Fruit fly (Drosophila melanogaster) whole organism, embryonic: ENCODE measurements around the gene wge.
A peak's percentile ranks its signal among the peaks of the same experiment; 100 is the strongest.

Experiments
- Antp ChIP-seq: fragments of 200-800 bp; sonication (Bioruptor generic); optimal IDR thresholded peaks from 3 replicates; lab custom pipeline; 2016; ENCODE audit warnings: missing biosample characterization, missing genetic modification characterization
- CG10321 ChIP-seq: fragments of 200-800 bp; sonication (Bioruptor generic); IDR thresholded peaks from 2 replicates; pipeline ENCODE4 v1.3.6; 2022; ENCODE audit warnings: missing biosample characterization, missing genetic modification characterization
- CG10462 ChIP-seq: fragments of 200-800 bp; sonication (Bioruptor generic); optimal IDR thresholded peaks from 2 replicates; lab custom pipeline; 2016; ENCODE audit warnings: missing biosample characterization, missing genetic modification characterization
- CG10959 ChIP-seq: fragments of 200-800 bp; sonication (Bioruptor generic); IDR thresholded peaks from 2 replicates; pipeline ENCODE4 v1.3.6; 2022; ENCODE audit warnings: missing biosample characterization, missing genetic modification characterization
- CG11398 ChIP-seq: fragments of 200-800 bp; sonication (Bioruptor generic); optimal IDR thresholded peaks from 2 replicates; lab custom pipeline; 2016; ENCODE audit warnings: missing biosample characterization, missing genetic modification characterization
- CG13775 ChIP-seq: fragments of 200-800 bp; sonication (Bioruptor generic); optimal IDR thresholded peaks from 3 replicates; lab custom pipeline; 2017; ENCODE audit warnings: missing biosample characterization, mild to moderate bottlenecking, missing genetic modification characterization
- CG16815 ChIP-seq: fragments of 200-800 bp; sonication (Bioruptor generic); optimal IDR thresholded peaks from 3 replicates; lab custom pipeline; 2017; ENCODE audit warnings: missing biosample characterization, mild to moderate bottlenecking, missing genetic modification characterization
- CG16863 ChIP-seq: fragments of 200-800 bp; sonication (Bioruptor generic); optimal IDR thresholded peaks from 3 replicates; lab custom pipeline; 2016; ENCODE audit warnings: missing biosample characterization, missing genetic modification characterization
- CG17385 ChIP-seq: fragments of 200-800 bp; sonication (Bioruptor generic); optimal IDR thresholded peaks from 3 replicates; lab custom pipeline; 2018; ENCODE audit warnings: missing biosample characterization, mild to moderate bottlenecking, missing genetic modification characterization
- CG2120 ChIP-seq: fragments of 200-800 bp; sonication (Bioruptor generic); optimal IDR thresholded peaks from 3 replicates; lab custom pipeline; 2016; ENCODE audit warnings: missing biosample characterization, missing genetic modification characterization
- CG2129 ChIP-seq: fragments of 200-800 bp; sonication (Bioruptor generic); IDR thresholded peaks from 2 replicates; pipeline ENCODE4 v1.3.6; 2022; ENCODE audit warnings: missing biosample characterization, missing genetic modification characterization; ENCODE audit not compliant: partially characterized antibody
- CG30431 ChIP-seq: fragments of 200-800 bp; sonication (Bioruptor generic); optimal IDR thresholded peaks from 2 replicates; lab custom pipeline; 2017; ENCODE audit warnings: missing biosample characterization, missing genetic modification characterization
- CG34224 ChIP-seq: fragments of 200-800 bp; sonication (Bioruptor generic); IDR thresholded peaks from 3 replicates; pipeline ENCODE4 v1.3.6; 2022; ENCODE audit warnings: missing biosample characterization, missing genetic modification characterization; ENCODE audit not compliant: partially characterized antibody
- CG4360 ChIP-seq: fragments of 200-800 bp; sonication (Bioruptor generic); IDR thresholded peaks from 2 replicates; pipeline ENCODE4 v1.3.6; 2022; ENCODE audit warnings: missing biosample characterization, missing genetic modification characterization
- CG4424 ChIP-seq: fragments of 200-800 bp; sonication (Bioruptor generic); optimal IDR thresholded peaks from 3 replicates; lab custom pipeline; 2016; ENCODE audit warnings: missing biosample characterization, missing genetic modification characterization
- CG4730 ChIP-seq: fragments of 200-800 bp; sonication (Bioruptor generic); IDR thresholded peaks from 2 replicates; pipeline ENCODE4 v1.3.6; 2022; ENCODE audit warnings: missing biosample characterization, missing genetic modification characterization
- CG6854 ChIP-seq: fragments of 200-800 bp; sonication (Bioruptor generic); optimal IDR thresholded peaks from 3 replicates; lab custom pipeline; 2017; ENCODE audit warnings: missing biosample characterization, mild to moderate bottlenecking, missing genetic modification characterization
- E2f1 ChIP-seq: fragments of 200-800 bp; sonication (Bioruptor generic); IDR thresholded peaks from 2 replicates; pipeline ENCODE4 v1.3.6; 2022; ENCODE audit warnings: missing biosample characterization, missing genetic modification characterization
- Elba2 ChIP-seq: fragments of 200-800 bp; sonication (Bioruptor generic); optimal IDR thresholded peaks from 3 replicates; lab custom pipeline; 2016; ENCODE audit warnings: missing biosample characterization, missing genetic modification characterization
- Hmx ChIP-seq: fragments of 200-800 bp; sonication (Bioruptor generic); optimal IDR thresholded peaks from 2 replicates; lab custom pipeline; 2016; ENCODE audit warnings: missing biosample characterization, missing genetic modification characterization
- Myb ChIP-seq: fragments of 200-800 bp; sonication (Bioruptor generic); optimal IDR thresholded peaks from 2 replicates; lab custom pipeline; 2016; ENCODE audit warnings: missing biosample characterization, missing genetic modification characterization
- Poxn ChIP-seq: fragments of 200-800 bp; sonication (Bioruptor generic); IDR thresholded peaks from 2 replicates; pipeline ENCODE4 v1.3.6; 2022; ENCODE audit warnings: missing biosample characterization, missing genetic modification characterization
- ac ChIP-seq: fragments of 200-800 bp; sonication (Bioruptor generic); optimal IDR thresholded peaks from 3 replicates; lab custom pipeline; 2017; ENCODE audit warnings: missing biosample characterization, mild to moderate bottlenecking, missing genetic modification characterization
- ase ChIP-seq: fragments of 200-800 bp; sonication (Bioruptor generic); IDR thresholded peaks from 3 replicates; pipeline ENCODE4 v1.3.6; 2022; ENCODE audit warnings: missing biosample characterization, missing genetic modification characterization
- bigmax ChIP-seq: fragments of 200-800 bp; sonication (Bioruptor generic); optimal IDR thresholded peaks from 2 replicates; lab custom pipeline; 2018; ENCODE audit warnings: missing biosample characterization, mild to moderate bottlenecking, missing genetic modification characterization
- chn ChIP-seq: fragments of 200-800 bp; sonication (Bioruptor generic); optimal IDR thresholded peaks from 2 replicates; lab custom pipeline; 2016; ENCODE audit warnings: missing biosample characterization, missing genetic modification characterization
- gce ChIP-seq: fragments of 200-800 bp; sonication (Bioruptor generic); IDR thresholded peaks from 3 replicates; pipeline ENCODE4 v1.3.6; 2022; ENCODE audit warnings: missing biosample characterization, missing genetic modification characterization
- gcm ChIP-seq: fragments of 200-800 bp; sonication (Bioruptor generic); optimal IDR thresholded peaks from 2 replicates; lab custom pipeline; 2019; ENCODE audit warnings: missing biosample characterization, mild to moderate bottlenecking, missing genetic modification characterization, moderate library complexity
- gsb ChIP-seq: fragments of 200-800 bp; sonication (Bioruptor generic); IDR thresholded peaks from 2 replicates; pipeline ENCODE4 v1.3.6; 2022; ENCODE audit warnings: missing biosample characterization, missing genetic modification characterization
- h ChIP-seq: fragments of >200 bp; optimal IDR thresholded peaks from 2 replicates; lab custom pipeline; 2017
- ham ChIP-seq: fragments of 200-800 bp; sonication (Bioruptor generic); IDR thresholded peaks from 2 replicates; pipeline ENCODE4 v1.3.6; 2022; ENCODE audit warnings: missing biosample characterization, missing genetic modification characterization
- ind ChIP-seq: fragments of 200-800 bp; sonication (Bioruptor generic); optimal IDR thresholded peaks from 3 replicates; lab custom pipeline; 2016; ENCODE audit warnings: missing biosample characterization, missing genetic modification characterization
- kni ChIP-seq: fragments of 200-800 bp; sonication (Bioruptor generic); optimal IDR thresholded peaks from 3 replicates; lab custom pipeline; 2017; ENCODE audit warnings: mild to moderate bottlenecking, missing biosample characterization, missing genetic modification reagents, missing genetic modification characterization
- lab ChIP-seq: fragments of 200-800 bp; sonication (Bioruptor generic); optimal IDR thresholded peaks from 3 replicates; lab custom pipeline; 2017; ENCODE audit warnings: missing biosample characterization, missing genetic modification characterization, mild to moderate bottlenecking, moderate library complexity, missing genetic modification reagents
- nau ChIP-seq: fragments of 200-800 bp; sonication (Bioruptor generic); optimal IDR thresholded peaks from 3 replicates; lab custom pipeline; 2017; ENCODE audit warnings: missing biosample characterization, mild to moderate bottlenecking, missing genetic modification characterization, missing genetic modification reagents
- nerfin-2 ChIP-seq: fragments of 200-800 bp; sonication (Bioruptor generic); IDR thresholded peaks from 2 replicates; pipeline ENCODE4 v1.3.6; 2022; ENCODE audit warnings: missing biosample characterization, missing genetic modification characterization; ENCODE audit not compliant: partially characterized antibody
- nmo ChIP-seq: fragments of 200-800 bp; sonication (Bioruptor generic); optimal IDR thresholded peaks from 2 replicates; lab custom pipeline; 2018; ENCODE audit warnings: missing biosample characterization, mild to moderate bottlenecking, missing genetic modification characterization, moderate library complexity
- nom ChIP-seq: fragments of 200-800 bp; sonication (Bioruptor generic); optimal IDR thresholded peaks from 2 replicates; lab custom pipeline; 2017; ENCODE audit warnings: missing biosample characterization, missing genetic modification characterization, mild to moderate bottlenecking, moderate library complexity, missing genetic modification reagents
- org-1 ChIP-seq: fragments of 200-800 bp; sonication (Bioruptor generic); optimal IDR thresholded peaks from 2 replicates; lab custom pipeline; 2017; ENCODE audit warnings: missing biosample characterization, missing genetic modification characterization
- pan ChIP-seq, 4 experiments: fragments of >200 bp in 3 of 4; fragments of 200-800 bp in 1 of 4; sonication (Bioruptor generic) in 1 of 4; optimal IDR thresholded peaks in 3 of 4; IDR thresholded peaks in 1 of 4; 2 replicates each; pipeline versions ENCODE4 v1.3.6 to Lab custom; 2017 to 2022; ENCODE audit warnings: missing biosample characterization in 2 of 4, missing genetic modification characterization in 2 of 4, mixed read lengths in 1 of 4
- pfk ChIP-seq: fragments of 200-800 bp; sonication (Bioruptor generic); optimal IDR thresholded peaks from 2 replicates; lab custom pipeline; 2018; ENCODE audit warnings: missing biosample characterization, mild to moderate bottlenecking, missing genetic modification characterization, moderate library complexity
- rib ChIP-seq: fragments of 200-800 bp; sonication (Bioruptor generic); IDR thresholded peaks from 2 replicates; pipeline ENCODE4 v1.3.6; 2022; ENCODE audit warnings: missing biosample characterization, missing genetic modification characterization
- sens ChIP-seq: fragments of 200-800 bp; sonication (Bioruptor generic); peaks from one replicate; lab custom pipeline; 2016; ENCODE audit warnings: missing biosample characterization, missing genetic modification characterization
- so ChIP-seq: fragments of 200-800 bp; sonication (Bioruptor generic); IDR thresholded peaks from 3 replicates; pipeline ENCODE4 v1.3.6; 2022; ENCODE audit warnings: missing biosample characterization, missing genetic modification characterization
- sqz ChIP-seq: fragments of 200-800 bp; sonication (Bioruptor generic); optimal IDR thresholded peaks from 3 replicates; lab custom pipeline; 2018; ENCODE audit warnings: missing biosample characterization, mild to moderate bottlenecking, missing genetic modification characterization
- stc ChIP-seq: fragments of 200-800 bp; sonication (Bioruptor generic); IDR thresholded peaks from 2 replicates; pipeline ENCODE4 v1.3.6; 2022; ENCODE audit warnings: missing biosample characterization, missing genetic modification characterization
- twi ChIP-seq: fragments of 200-800 bp; optimal IDR thresholded peaks from 2 replicates; lab custom pipeline; 2019; ENCODE audit warnings: missing biosample characterization, mild to moderate bottlenecking, missing genetic modification characterization, moderate library complexity
- vvl ChIP-seq: fragments of 200-800 bp; sonication (Bioruptor generic); IDR thresholded peaks from 2 replicates; pipeline ENCODE4 v1.3.6; 2022; ENCODE audit warnings: missing biosample characterization, missing genetic modification characterization

Gene wge

DNA sequence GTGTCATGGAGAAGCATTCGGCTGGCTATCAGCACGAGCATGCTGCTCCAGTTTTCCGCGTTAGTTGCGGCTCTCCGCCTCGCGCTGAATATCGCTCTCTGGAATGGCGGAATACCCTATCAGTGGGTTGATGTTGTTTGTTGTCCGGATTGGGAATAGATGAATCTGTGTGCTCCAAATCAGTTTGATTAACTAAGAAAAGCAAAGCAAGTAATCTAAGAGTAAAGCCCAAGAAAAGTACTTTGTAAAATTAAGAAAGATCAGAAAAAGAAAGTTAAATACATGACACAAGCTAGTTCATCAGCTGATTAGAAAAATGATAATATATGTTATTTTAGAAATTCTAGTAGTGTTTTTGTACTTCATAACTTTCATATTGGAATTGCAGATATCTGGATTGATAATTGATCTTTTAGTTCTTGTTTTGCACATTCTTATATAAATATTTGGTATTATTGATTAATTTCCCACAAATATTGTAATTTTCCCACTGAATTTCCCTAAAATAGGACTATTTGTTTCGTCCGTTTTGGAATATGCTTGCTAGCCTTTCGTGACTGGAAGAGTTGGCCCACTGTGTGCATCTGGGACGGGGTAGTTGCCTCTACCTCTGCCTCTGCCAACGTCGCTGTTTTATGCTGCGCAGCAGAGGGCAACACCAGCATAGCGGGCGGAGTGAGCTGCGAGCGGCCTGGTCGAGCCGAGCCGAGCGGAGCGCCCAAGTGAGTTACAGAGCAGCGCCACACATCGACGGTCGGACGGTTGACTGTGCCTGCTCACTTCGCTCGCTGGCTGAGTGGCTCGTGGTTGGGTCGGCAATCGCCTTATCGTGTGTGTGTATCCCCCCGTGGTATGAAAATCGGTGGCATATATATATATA, 33.2 kb upstream of the wge start (continued):
- TF ChIP-seq ind (GFP tag; lab: Kevin White, UChicago), result peak; percentile 50
- TF ChIP-seq CG6854 (GFP tag; lab: Kevin White, UChicago), result peak; percentile 26
- peak; percentile 50; the same call in 2 of the 3 replicates for TF ChIP-seq CG34224 (GFP tag; lab: Robert Waterston, UW)
- TF ChIP-seq sqz, result peak; percentile 62
- no peak for TF ChIP-seq kni (GFP tag; lab: Kevin White, UChicago)
- no peak for TF ChIP-seq Poxn (GFP tag; lab: Robert Waterston, UW)
- TF ChIP-seq ham (GFP tag; lab: Robert Waterston, UW), result no peak
- peak; percentile 65; the same call in 2 of the 3 replicates for TF ChIP-seq gce (GFP tag; lab: Robert Waterston, UW)
- TF ChIP-seq CG10959 (GFP tag; lab: Robert Waterston, UW), result peak; percentile 17
- TF ChIP-seq CG11398 (GFP tag; lab: Kevin White, UChicago), result no peak
- TF ChIP-seq vvl (GFP tag; lab: Robert Waterston, UW), result peak; percentile 38
- TF ChIP-seq lab (GFP tag; lab: Kevin White, UChicago), result peak; percentile 44
- TF ChIP-seq pfk (GFP tag; lab: Kevin White, UChicago), result no peak
- peak; percentile 24; the same call in 2 of the 3 replicates for TF ChIP-seq so
- no peak for TF ChIP-seq nom
- peak; percentile 55; the same call in 1 of the 2 replicates for TF ChIP-seq E2f1 (GFP tag; lab: Robert Waterston, UW)
- peak; percentile 78 for TF ChIP-seq nmo (GFP tag; lab: Kevin White, UChicago)
- TF ChIP-seq CG16863 (GFP tag; lab: Kevin White, UChicago), result peak; percentile 37
- TF ChIP-seq CG4360 (GFP tag; lab: Robert Waterston, UW), result 0 out of 2 replicates have a peak, but pooled peaks have one; percentile 9
- 0 out of 2 replicates have a peak, but pooled peaks have one; percentile 48 for TF ChIP-seq gsb (GFP tag; lab: Robert Waterston, UW)
- peak; percentile 26 for TF ChIP-seq CG16815 (GFP tag; lab: Kevin White, UChicago)
- TF ChIP-seq h (lab: Kevin White, UChicago), result no peak
- TF ChIP-seq CG17385 (GFP tag; lab: Kevin White, UChicago), result peak; percentile 49
- TF ChIP-seq chn (GFP tag; lab: Kevin White, UChicago), result no peak
- peak; percentile 47 for TF ChIP-seq org-1 (GFP tag; lab: Kevin White, UChicago)
- TF ChIP-seq ase, result peak; percentile 35; the same call in 2 of the 3 replicates
- peak; percentile 63 for TF ChIP-seq CG13775 (GFP tag; lab: Kevin White, UChicago)
- peak; percentile 25 for TF ChIP-seq gcm (GFP tag; lab: Kevin White, UChicago)
- peak; percentile 27 for TF ChIP-seq CG4730
- TF ChIP-seq nerfin-2 (GFP tag; lab: Robert Waterston, UW), result no peak
- no peak for TF ChIP-seq CG30431 (GFP tag; lab: Kevin White, UChicago)
- TF ChIP-seq ac (GFP tag; lab: Kevin White, UChicago), result no peak
- TF ChIP-seq CG10321 (GFP tag; lab: Robert Waterston, UW), result no peak
- TF ChIP-seq Hmx (GFP tag; lab: Kevin White, UChicago), result peak; percentile 38
- TF ChIP-seq Elba2 (GFP tag; lab: Kevin White, UChicago), result no peak
- no peak for TF ChIP-seq CG2129 (GFP tag; lab: Robert Waterston, UW)
- no peak for TF ChIP-seq nau (GFP tag; lab: Kevin White, UChicago)
- TF ChIP-seq Antp, result peak; percentile 11
- TF ChIP-seq Myb (GFP tag; lab: Kevin White, UChicago), result peak; percentile 17
- TF ChIP-seq sens (GFP tag; lab: Kevin White, UChicago), result peak; percentile 92
- peak; percentile 31 for TF ChIP-seq bigmax
- TF ChIP-seq CG4424 (GFP tag; lab: Kevin White, UChicago), result peak; percentile 64
- TF ChIP-seq CG2120, result peak; percentile 72
- TF ChIP-seq pan (optimal IDR thresholded peaks at IDR 0.05; lab: Kevin White, UChicago), result no peak
- peak in 1 of 2 experiments; percentile 51 for TF ChIP-seq pan (GFP tag; optimal IDR thresholded peaks at IDR 0.05 in 1 of 2, IDR thresholded peaks at IDR 0.05 in 1 of 2)
- peak; percentile 47; the same call in 1 of the 2 replicates for TF ChIP-seq rib
- TF ChIP-seq twi (tag; lab: Kevin White, UChicago), result peak; percentile 19
- no peak for TF ChIP-seq CG10462 (GFP tag; lab: Kevin White, UChicago)
- peak; percentile 10; the same call in 1 of the 2 replicates for TF ChIP-seq stc (GFP tag; lab: Robert Waterston, UW)
